Worm (Caenorhabditis elegans) whole organism, young adult: ENCODE measurements around the gene ZC477.4.

Experiments used
- B0019.2 ChIP-seq: fragments of 200-800 bp; sonication (Bioruptor generic); conservative IDR thresholded peaks from 2 replicates; pipeline ENCODE4 v1.3.6; 2022; ENCODE audit warnings: missing genetic modification reagents, missing genetic modification characterization, missing compliant biosample characterization
- attf-3 ChIP-seq: fragments of 200-800 bp; sonication (Bioruptor generic); conservative IDR thresholded peaks from 2 replicates; pipeline ENCODE4 v1.3.6; 2022; ENCODE audit warnings: missing genetic modification reagents, missing genetic modification characterization, missing compliant biosample characterization
- bed-2 ChIP-seq: fragments of 200-800 bp; sonication (Bioruptor generic); IDR thresholded peaks from 2 replicates; pipeline ENCODE4 v1.3.6; 2022; ENCODE audit warnings: missing genetic modification reagents, missing genetic modification characterization, missing compliant biosample characterization
- egl-44 ChIP-seq: fragments of 200-800 bp; sonication (Bioruptor generic); IDR thresholded peaks from 2 replicates; pipeline ENCODE4 v1.3.6; 2022; ENCODE audit warnings: missing genetic modification reagents, missing genetic modification characterization, missing compliant biosample characterization
- let-607 ChIP-seq, 2 experiments: fragments of 200-800 bp in 1 of 2; sonication (Bioruptor generic) in 1 of 2; sonication (generic microtip) in 1 of 2; optimal IDR thresholded peaks; 2 replicates each; lab custom pipeline; 2016 to 2018; ENCODE audit warnings: mild to moderate bottlenecking in 2 of 2, missing compliant biosample characterization in 2 of 2, missing genetic modification characterization in 2 of 2, moderate library complexity in 2 of 2, missing genotype in 1 of 2
- nfya-1 ChIP-seq: sonication (generic microtip); optimal IDR thresholded peaks from 2 replicates; lab custom pipeline; 2017; ENCODE audit warnings: antibody characterized with exemption, missing compliant biosample characterization, missing genetic modification characterization, borderline replicate concordance; ENCODE audit not compliant: insufficient read depth
- nhr-90 ChIP-seq: sonication (generic microtip); optimal IDR thresholded peaks from 2 replicates; lab custom pipeline; 2016; ENCODE audit warnings: missing genotype, mild to moderate bottlenecking, missing genetic modification characterization, missing compliant biosample characterization
- pha-4 ChIP-seq: fragments of 150-350 bp; sonication (generic microtip); optimal IDR thresholded peaks from 2 replicates; lab custom pipeline; 2014; ENCODE audit warnings: missing biosample characterization, missing genetic modification reagents, missing genetic modification characterization
- rpc-1 ChIP-seq, 2 experiments: fragments of 150-350 bp in 1 of 2; sonication (generic microtip) in 1 of 2; optimal IDR thresholded peaks; 2 replicates each; lab custom pipeline; 2014 to 2018; ENCODE audit warnings: missing biosample characterization in 1 of 2, missing genetic modification characterization in 1 of 2, missing genetic modification reagents in 1 of 2, missing genotype in 1 of 2
- unc-62 ChIP-seq: fragments of 150-350 bp; optimal IDR thresholded peaks from 2 replicates; lab custom pipeline; 2014; ENCODE audit warnings: missing biosample characterization, missing genetic modification reagents, missing genetic modification characterization
- zfh-2 ChIP-seq: fragments of 200-800 bp; sonication (Bioruptor generic); conservative IDR thresholded peaks from 2 replicates; pipeline ENCODE4 v1.3.6; 2022; ENCODE audit warnings: missing genetic modification reagents, missing genetic modification characterization, missing compliant biosample characterization

DNA sequence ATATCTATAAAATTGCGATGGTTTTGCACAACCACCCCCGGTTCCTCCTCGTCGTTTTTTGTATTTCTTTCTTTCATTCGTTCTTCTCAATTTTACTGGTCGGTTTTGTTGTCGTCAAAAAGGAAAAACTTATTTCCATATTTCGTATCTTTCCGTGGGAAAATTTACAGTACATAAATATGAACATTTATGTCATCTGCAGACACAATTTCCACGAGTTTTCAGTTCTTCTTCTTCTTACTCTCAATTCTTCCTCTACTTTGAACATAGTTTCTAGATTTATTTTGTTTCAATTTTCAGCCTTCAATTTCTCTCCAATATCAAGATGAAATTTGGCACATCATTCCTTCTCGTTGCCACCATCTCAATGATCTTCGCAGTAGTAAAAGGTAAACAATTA lies 17.4 kb downstream of the ZC477.4 start, which contains the start of gene Y43B11AR.1:
- TF ChIP-seq nfya-1 (tag; lab: Kevin White, UChicago), result no peak
- TF ChIP-seq let-607 (tag; optimal IDR thresholded peaks at IDR 0.05; lab: Kevin White, UChicago), result no peak
- TF ChIP-seq zfh-2 (GFP tag; lab: Robert Waterston, UW), result no peak
- TF ChIP-seq nhr-90 (tag; lab: Kevin White, UChicago), result no peak
- TF ChIP-seq rpc-1 (optimal IDR thresholded peaks at IDR 0.05; lab: Kevin White, UChicago), result no peak
- TF ChIP-seq rpc-1 (tag; optimal IDR thresholded peaks at IDR 0.05; lab: Kevin White, UChicago), result no peak
- TF ChIP-seq attf-3 (GFP tag; lab: Robert Waterston, UW), result no peak
- no peak for TF ChIP-seq bed-2 (GFP tag; lab: Robert Waterston, UW)
- no peak for TF ChIP-seq pha-4 (tag; lab: Kevin White, UChicago)
- TF ChIP-seq egl-44 (GFP tag; lab: Robert Waterston, UW), result no peak
- no peak for TF ChIP-seq unc-62
- TF ChIP-seq B0019.2 (GFP tag; lab: Robert Waterston, UW), result no peak
